Fruit fly (Drosophila melanogaster): ENCODE measurements around the gene Hph.

DNA sequence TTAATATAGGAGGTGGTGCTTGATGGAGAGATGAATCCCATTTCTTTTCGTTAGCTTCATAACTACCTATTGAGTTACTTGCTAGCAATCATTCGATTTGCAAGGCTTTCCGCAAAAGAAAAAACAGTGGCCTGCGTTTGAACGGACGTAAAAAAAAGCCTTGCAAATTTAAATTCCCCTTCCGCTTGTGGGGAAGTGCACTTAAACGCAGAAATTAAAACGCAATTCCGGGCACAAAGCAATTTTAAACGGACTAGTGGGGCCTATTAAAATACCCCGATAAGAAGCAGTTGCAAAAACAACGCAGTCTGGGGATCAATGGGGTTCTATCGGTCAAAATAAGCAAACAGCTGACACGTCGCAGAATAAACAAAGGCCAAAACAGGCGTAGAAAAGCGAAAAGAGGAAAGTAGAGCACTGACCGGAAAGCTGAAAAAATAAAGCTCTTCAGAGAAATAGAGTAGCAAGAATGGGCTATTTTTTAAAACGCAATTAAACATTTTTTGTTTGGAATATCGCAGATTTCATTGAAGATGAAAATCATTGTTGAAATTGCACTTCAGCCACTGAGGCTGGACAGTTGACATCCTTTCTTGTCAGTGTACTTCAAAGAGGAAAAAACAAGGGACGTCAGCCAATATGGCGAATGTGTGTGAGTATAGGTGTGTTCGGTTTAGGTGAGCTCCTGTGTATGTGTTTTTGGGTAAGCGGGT is 6.2 kb upstream of the Hph start:
- TF ChIP-seq Dll (optimal IDR thresholded peaks at IDR 0.05) (no peak), psq (optimal IDR thresholded peaks at IDR 0.05) (no peak)

Measured in whole organism.